Fruit fly (Drosophila melanogaster): Measurements from ENCODE around the gene CG13054.

Gene CG13054

dm6 chr3L:16252255-16252654 is 4.7 kb downstream of the CG13054 start, which contains the start of gene CG13055:
Gene CG13055, minus strand, starts transcription at chr3L:16252355.
- no peak for TF ChIP-seq Gug (GFP tag; IDR thresholded peaks at IDR 0.05)
- TF ChIP-seq achi (GFP tag; optimal IDR thresholded peaks at IDR 0.05), result no peak
- TF ChIP-seq spab (GFP tag; optimal IDR thresholded peaks at IDR 0.05), result no peak
- TF ChIP-seq OdsH (GFP tag; optimal IDR thresholded peaks at IDR 0.05), result no peak
- TF ChIP-seq CG6792 (GFP tag; optimal IDR thresholded peaks at IDR 0.05), result no peak
- TF ChIP-seq svp (GFP tag), result no peak
- no peak for TF ChIP-seq fd85E (GFP tag; optimal IDR thresholded peaks at IDR 0.05)
- TF ChIP-seq ss (GFP tag; optimal IDR thresholded peaks at IDR 0.05), result no peak
- no peak for TF ChIP-seq vri (GFP tag; optimal IDR thresholded peaks at IDR 0.05)
- TF ChIP-seq esn (GFP tag; optimal IDR thresholded peaks at IDR 0.05), result no peak
- TF ChIP-seq CG8319 (GFP tag; optimal IDR thresholded peaks at IDR 0.05), result no peak

- no peak for TF ChIP-seq CG11902 (GFP tag; optimal IDR thresholded peaks at IDR 0.05)
- TF ChIP-seq Eip75B (GFP tag; optimal IDR thresholded peaks at IDR 0.05), result no peak
- no peak for TF ChIP-seq CG6808 (GFP tag; optimal IDR thresholded peaks at IDR 0.05)
- no peak for TF ChIP-seq eg (GFP tag; IDR thresholded peaks at IDR 0.05)
Observed at dm6 chr3L:16241296-16241695, 15.7 kb downstream of the CG13054 start.

- TF ChIP-seq CG8632 (GFP tag; optimal IDR thresholded peaks at IDR 0.05) (no peak), Ets21C (GFP tag; optimal IDR thresholded peaks at IDR 0.05) (no peak), Eip78C (GFP tag) (peak; percentile 67), CG7368 (GFP tag; optimal IDR thresholded peaks at IDR 0.05) (no peak), svp (GFP tag) (peak; percentile 86), Sox14 (GFP tag; optimal IDR thresholded peaks at IDR 0.05) (peak; percentile 38), CG6808 (GFP tag; optimal IDR thresholded peaks at IDR 0.05) (peak; percentile 0), Sox102F (GFP tag; optimal IDR thresholded peaks at IDR 0.05) (no peak), CG6854 (GFP tag; optimal IDR thresholded peaks at IDR 0.05) (peak; percentile 14), salr (GFP tag; optimal IDR thresholded peaks at IDR 0.05) (no peak), CG32006 (GFP tag; optimal IDR thresholded peaks at IDR 0.05) (no peak), vri (GFP tag; optimal IDR thresholded peaks at IDR 0.05) (peak; percentile 28), dsx (GFP tag; optimal IDR thresholded peaks at IDR 0.05; ENCODE audit: poor library complexity, severe bottlenecking) (peak; percentile 56), fkh (GFP tag; optimal IDR thresholded peaks at IDR 0.05) (no peak)
Observed at dm6 chr3L:16233850-16234494, 23.0 kb downstream of the CG13054 start.

dm6 chr3L:16232924-16233323 is 24.1 kb downstream of the CG13054 start, which contains the start of gene Hsc20:
Gene Hsc20, plus strand, starts transcription at chr3L:16233127.
- TF ChIP-seq fkh (GFP tag; optimal IDR thresholded peaks at IDR 0.05) (peak; percentile 57), CG11294 (GFP tag; IDR thresholded peaks at IDR 0.05) (no peak), Hr39 (GFP tag; optimal IDR thresholded peaks at IDR 0.05) (no peak), CG8119 (GFP tag; IDR thresholded peaks at IDR 0.05) (no peak), CG11762 (GFP tag; optimal IDR thresholded peaks at IDR 0.05; ENCODE audit: insufficient read depth) (no peak), Eip78C (GFP tag) (peak; percentile 14), net (GFP tag; optimal IDR thresholded peaks at IDR 0.05) (no peak)

- TF ChIP-seq ss (GFP tag; optimal IDR thresholded peaks at IDR 0.05) (peak; percentile 11 to 26), CG6808 (GFP tag; optimal IDR thresholded peaks at IDR 0.05) (peak; percentile 24), CG32006 (GFP tag; optimal IDR thresholded peaks at IDR 0.05) (no peak), salr (GFP tag; optimal IDR thresholded peaks at IDR 0.05) (peak in 1 of 2 experiments; percentile 2), CG10669 (GFP tag; optimal IDR thresholded peaks at IDR 0.05) (peak; percentile 11), CG6276 (GFP tag; optimal IDR thresholded peaks at IDR 0.05) (no peak), CG10631 (GFP tag; optimal IDR thresholded peaks at IDR 0.05) (no peak), fkh (GFP tag; optimal IDR thresholded peaks at IDR 0.05) (peak; percentile 88), CG1621 (tag; optimal IDR thresholded peaks at IDR 0.05) (no peak), Ets96B (tag; optimal IDR thresholded peaks at IDR 0.05) (peak; percentile 17), CG15336 (GFP tag; IDR thresholded peaks at IDR 0.05) (no peak), CG7368 (GFP tag; optimal IDR thresholded peaks at IDR 0.05) (no peak), CG11294 (GFP tag; IDR thresholded peaks at IDR 0.05) (no peak), CG8319 (GFP tag; optimal IDR thresholded peaks at IDR 0.05) (no peak), topi (GFP tag; optimal IDR thresholded peaks at IDR 0.05) (peak; percentile 7), svp (GFP tag) (peak; percentile 85), CG6792 (GFP tag; optimal IDR thresholded peaks at IDR 0.05) (no peak), vri (GFP tag; optimal IDR thresholded peaks at IDR 0.05) (no peak), dac (GFP tag; optimal IDR thresholded peaks at IDR 0.05) (no peak), CG34406 (GFP tag; optimal IDR thresholded peaks at IDR 0.05) (no peak), CG4318 (GFP tag; optimal IDR thresholded peaks at IDR 0.05) (no peak), Sox14 (GFP tag; optimal IDR thresholded peaks at IDR 0.05) (peak; percentile 77), CG9139 (GFP tag; optimal IDR thresholded peaks at IDR 0.05) (no peak), CG11902 (GFP tag; optimal IDR thresholded peaks at IDR 0.05) (no peak)
Observed at dm6 chr3L:16231857-16232256, 25.1 kb downstream of the CG13054 start, which contains the start of the genes PDCD-5 and MED10. Gene PDCD-5, minus strand, starts transcription at chr3L:16232038. Gene MED10, plus strand, starts transcription at chr3L:16232084.
